Fruit fly (Drosophila melanogaster): ENCODE results near the gene CG18542.
"Not testable (repeated sequence)": the region's sequence is repeated elsewhere in the genome, so short reads cannot be mapped to it uniquely, and the experiment has no call there.

CG18542 gene

DNA sequence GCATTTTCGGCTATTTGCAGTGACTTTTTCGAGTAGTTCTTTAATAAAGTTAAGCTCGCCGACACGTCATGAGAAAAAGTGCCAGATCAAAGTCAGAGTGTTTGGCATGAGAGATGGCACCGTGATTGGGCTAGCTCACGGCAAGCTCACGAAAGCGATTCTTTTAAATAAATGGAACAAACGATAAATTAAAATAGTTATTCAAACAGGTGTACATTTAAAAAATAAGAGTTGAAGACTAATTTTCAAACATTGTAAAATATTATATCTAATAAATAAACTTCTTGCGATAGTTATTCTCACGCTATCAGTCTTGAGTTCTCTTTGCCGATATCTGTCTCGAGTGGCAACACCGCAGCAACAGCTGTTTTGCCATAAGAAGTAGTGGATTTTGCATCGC is at the start of gene CG18542, which contains the start of gene eca:
Gene CG18542 (plus strand): TSS at position 385 of the 400 bp plus-strand sequence.
Gene eca (minus strand): TSS at position 101 of the 400 bp plus-strand sequence.
- TF ChIP-seq CG34367 (tag; optimal IDR thresholded peaks at IDR 0.05); fd96Ca (GFP tag; IDR thresholded peaks at IDR 0.05); CG32121 (GFP tag; IDR thresholded peaks at IDR 0.05): not testable (repeated sequence)

DNA sequence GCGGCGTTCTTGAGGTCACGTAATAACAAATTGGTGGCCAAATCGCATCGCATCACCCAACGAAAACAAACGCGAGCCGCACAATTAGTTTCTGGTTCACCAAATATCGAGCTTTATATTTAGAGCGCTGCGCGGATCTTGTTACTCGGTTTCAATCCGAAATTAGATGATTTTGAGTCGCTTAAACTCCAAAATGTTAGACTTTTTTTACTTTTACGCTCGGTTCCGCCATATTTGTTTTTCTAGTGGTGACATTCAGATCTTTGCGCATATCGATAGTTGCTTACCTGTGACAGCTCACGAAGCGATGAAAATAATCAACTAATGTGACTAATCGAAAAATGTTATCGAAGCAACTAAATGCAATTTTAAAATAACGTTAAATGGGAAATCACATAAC is 48.2 kb upstream of the CG18542 start, which contains the start of gene Scm:
Gene Scm (minus strand): TSS at position 251 of the 400 bp plus-strand sequence.
- TF ChIP-seq CG32121 (GFP tag; IDR thresholded peaks at IDR 0.05) = no peak; the same call in 1 of the 2 replicates

- no peak for TF ChIP-seq EcR (GFP tag; optimal IDR thresholded peaks at IDR 0.05)
- TF ChIP-seq Pif1B (GFP tag; optimal IDR thresholded peaks at IDR 0.05) = no peak
- no peak for TF ChIP-seq D1 (tag; optimal IDR thresholded peaks at IDR 0.05)
- no peak for TF ChIP-seq Ets98B (GFP tag; IDR thresholded peaks at IDR 0.05)
- TF ChIP-seq CG34367 (tag; optimal IDR thresholded peaks at IDR 0.05) = no peak
- no peak for TF ChIP-seq Snoo (tag; optimal IDR thresholded peaks at IDR 0.05)
- no peak for TF ChIP-seq CG8159 (tag; optimal IDR thresholded peaks at IDR 0.05)
- no peak for TF ChIP-seq Pif1A (GFP tag; optimal IDR thresholded peaks at IDR 0.05)
- TF ChIP-seq CG13204 (GFP tag; optimal IDR thresholded peaks at IDR 0.05) = no peak
- no peak for TF ChIP-seq CG8301 (tag; optimal IDR thresholded peaks at IDR 0.05)
- TF ChIP-seq CG14655 (GFP tag; optimal IDR thresholded peaks at IDR 0.05) = no peak
- TF ChIP-seq CG12605 (GFP tag; IDR thresholded peaks at IDR 0.05) = no peak
- TF ChIP-seq CG10348 (GFP tag; IDR thresholded peaks at IDR 0.05) = no peak
- no peak for TF ChIP-seq CG15710 (tag; optimal IDR thresholded peaks at IDR 0.05)
- TF ChIP-seq CG32121 (GFP tag; IDR thresholded peaks at IDR 0.05) = no peak
Observed at dm6 chr3R:9637882-9638281, 47.7 kb upstream of the CG18542 start, which contains the start of gene Dh44. Dh44 (plus strand) TSS chr3R:9638182.

- TF ChIP-seq CG14655 (GFP tag; optimal IDR thresholded peaks at IDR 0.05) = no peak
- no peak for TF ChIP-seq CG17806 (tag; optimal IDR thresholded peaks at IDR 0.05)
- TF ChIP-seq CG13204 (GFP tag; optimal IDR thresholded peaks at IDR 0.05) = no peak
- TF ChIP-seq rn (GFP tag; IDR thresholded peaks at IDR 0.05) = no peak
- TF ChIP-seq CG32121 (GFP tag; IDR thresholded peaks at IDR 0.05) = no peak
- no peak for TF ChIP-seq CG10348 (GFP tag; IDR thresholded peaks at IDR 0.05)
- TF ChIP-seq CG8301 (tag; optimal IDR thresholded peaks at IDR 0.05) = no peak
- TF ChIP-seq EcR (GFP tag; optimal IDR thresholded peaks at IDR 0.05) = no peak
- TF ChIP-seq CG4496 (GFP tag; IDR thresholded peaks at IDR 0.05) = no peak
- no peak for TF ChIP-seq fd96Ca (GFP tag; IDR thresholded peaks at IDR 0.05)
- TF ChIP-seq Ets98B (GFP tag; IDR thresholded peaks at IDR 0.05) = no peak
- TF ChIP-seq Snoo (tag; optimal IDR thresholded peaks at IDR 0.05) = no peak
- TF ChIP-seq Pif1A (GFP tag; optimal IDR thresholded peaks at IDR 0.05) = no peak
- TF ChIP-seq CG34367 (tag; optimal IDR thresholded peaks at IDR 0.05) = no peak
- TF ChIP-seq CG9948 (tag; optimal IDR thresholded peaks at IDR 0.05) = no peak
- TF ChIP-seq CG12605 (GFP tag; IDR thresholded peaks at IDR 0.05) = no peak
- no peak for TF ChIP-seq Pif1B (GFP tag; optimal IDR thresholded peaks at IDR 0.05)
Observed at dm6 chr3R:9640313-9640712, 45.2 kb upstream of the CG18542 start.

DNA sequence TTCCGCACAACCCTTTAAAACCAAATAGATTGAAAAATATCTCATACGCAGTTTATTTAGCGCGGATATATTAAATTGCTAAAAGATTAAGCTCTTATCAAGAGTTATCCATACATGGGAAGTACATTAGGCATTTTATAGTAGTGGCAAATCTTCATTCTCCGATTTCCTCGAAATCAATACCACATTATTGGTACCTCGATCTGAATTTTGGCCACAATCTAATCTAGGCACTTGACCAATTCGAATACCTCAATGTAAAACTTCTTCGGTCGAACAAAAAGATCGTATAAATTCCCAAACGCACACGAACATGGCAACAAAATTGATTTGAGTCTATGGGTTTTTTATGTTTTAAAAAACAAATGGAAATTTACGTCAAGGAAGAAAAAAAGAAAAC is 41.6 kb upstream of the CG18542 start:
- TF ChIP-seq CG10348 (GFP tag; IDR thresholded peaks at IDR 0.05) = no peak
- no peak for TF ChIP-seq CG34367 (tag; optimal IDR thresholded peaks at IDR 0.05)
- TF ChIP-seq Pif1B (GFP tag; optimal IDR thresholded peaks at IDR 0.05) = no peak
- no peak for TF ChIP-seq Ets98B (GFP tag; IDR thresholded peaks at IDR 0.05)
- TF ChIP-seq CG13204 (GFP tag; optimal IDR thresholded peaks at IDR 0.05) = no peak
- no peak for TF ChIP-seq rn (GFP tag; IDR thresholded peaks at IDR 0.05)
- no peak for TF ChIP-seq EcR (GFP tag; optimal IDR thresholded peaks at IDR 0.05)
- TF ChIP-seq fd96Ca (GFP tag; IDR thresholded peaks at IDR 0.05) = no peak
- no peak for TF ChIP-seq CG17806 (tag; optimal IDR thresholded peaks at IDR 0.05)
- no peak for TF ChIP-seq gl (tag; optimal IDR thresholded peaks at IDR 0.05)
- TF ChIP-seq CG12605 (GFP tag; IDR thresholded peaks at IDR 0.05) = no peak
- no peak for TF ChIP-seq CG4496 (GFP tag; IDR thresholded peaks at IDR 0.05)
- no peak for TF ChIP-seq CG8159 (tag; optimal IDR thresholded peaks at IDR 0.05)
- no peak for TF ChIP-seq Snoo (tag; optimal IDR thresholded peaks at IDR 0.05)
- no peak for TF ChIP-seq CG9948 (tag; optimal IDR thresholded peaks at IDR 0.05)
- no peak for TF ChIP-seq CG32121 (GFP tag; IDR thresholded peaks at IDR 0.05)
- no peak for TF ChIP-seq CG15710 (tag; optimal IDR thresholded peaks at IDR 0.05)
- no peak for TF ChIP-seq CG8301 (tag; optimal IDR thresholded peaks at IDR 0.05)
- TF ChIP-seq CG14655 (GFP tag; optimal IDR thresholded peaks at IDR 0.05) = no peak
- no peak for TF ChIP-seq Pif1A (GFP tag; optimal IDR thresholded peaks at IDR 0.05)

dm6 chr3R:9644620-9645019 is 40.9 kb upstream of the CG18542 start:
- no peak for TF ChIP-seq D1 (tag; optimal IDR thresholded peaks at IDR 0.05)
- no peak for TF ChIP-seq CG12605 (GFP tag; IDR thresholded peaks at IDR 0.05)
- TF ChIP-seq CG8159 (tag; optimal IDR thresholded peaks at IDR 0.05) = no peak
- TF ChIP-seq CG4496 (GFP tag; IDR thresholded peaks at IDR 0.05) = no peak
- TF ChIP-seq CG14655 (GFP tag; optimal IDR thresholded peaks at IDR 0.05) = no peak
- no peak for TF ChIP-seq EcR (GFP tag; optimal IDR thresholded peaks at IDR 0.05)
- no peak for TF ChIP-seq Pif1A (GFP tag; optimal IDR thresholded peaks at IDR 0.05)
- TF ChIP-seq gl (tag; optimal IDR thresholded peaks at IDR 0.05) = no peak

DNA sequence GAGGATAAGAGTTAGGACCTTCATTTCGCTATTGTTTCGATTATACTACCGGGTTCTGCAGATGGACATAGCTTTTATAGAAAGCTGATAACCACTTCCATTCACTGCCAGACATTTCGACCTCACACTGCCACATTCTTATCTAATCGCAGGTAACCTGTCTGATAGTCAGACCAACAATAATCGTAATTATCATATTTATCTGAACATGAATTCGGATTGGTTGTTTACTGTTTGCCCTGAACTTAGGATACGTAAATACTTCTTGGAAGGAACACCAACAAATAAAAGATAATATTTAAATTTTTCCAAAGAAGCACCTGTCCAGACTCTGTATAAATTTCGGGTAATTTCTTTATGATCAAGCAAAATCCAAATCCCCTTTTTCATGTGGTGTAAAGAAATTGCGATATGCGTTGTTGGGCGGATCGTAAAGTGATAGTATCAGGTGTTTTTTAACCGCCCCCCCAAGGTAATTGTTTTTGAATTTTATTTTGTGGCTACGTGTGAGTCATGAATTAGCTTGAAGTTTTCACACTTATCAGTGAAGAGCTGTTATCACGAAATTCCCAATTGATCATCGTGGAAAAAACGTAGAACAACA is 39.4 kb upstream of the CG18542 start, which contains the start of gene Fst:
Gene Fst (minus strand): TSS at position 51 of the 604 bp plus-strand sequence.
- TF ChIP-seq CG34367 (tag; optimal IDR thresholded peaks at IDR 0.05) = no peak

Measured in whole organism, pupa.